Worm (Caenorhabditis elegans) whole organism, L1 larva: ENCODE results near the gene K09F5.4.
"Not testable (repeated sequence)": the region's sequence is repeated elsewhere in the genome, so short reads cannot be mapped to it uniquely, and the experiment has no call there.

ENCODE experiments used
- C04F5.9 ChIP-seq: sonication (generic microtip); optimal IDR thresholded peaks from 2 replicates; lab custom pipeline; 2016; ENCODE audit warnings: missing genetic modification characterization, missing compliant biosample characterization
- aha-1 ChIP-seq: fragments of 150-350 bp; optimal IDR thresholded peaks from 2 replicates; lab custom pipeline; 2014; ENCODE audit warnings: missing biosample characterization, missing genetic modification characterization
- alr-1 ChIP-seq: fragments of 200-800 bp; sonication (Bioruptor generic); optimal IDR thresholded peaks from 2 replicates; lab custom pipeline; 2018; ENCODE audit warnings: borderline replicate concordance, mild to moderate bottlenecking, missing genetic modification characterization, missing compliant biosample characterization
- blmp-1 ChIP-seq: fragments of 150-350 bp; optimal IDR thresholded peaks from 2 replicates; lab custom pipeline; 2014; ENCODE audit warnings: missing biosample characterization, missing genetic modification characterization
- ceh-8 ChIP-seq: fragments of 200-800 bp; sonication (Bioruptor generic); optimal IDR thresholded peaks from 2 replicates; lab custom pipeline; 2018; ENCODE audit warnings: mild to moderate bottlenecking, missing genetic modification characterization, moderate library complexity, missing compliant biosample characterization
- dpl-1 ChIP-seq, 3 experiments: fragments of 150-350 bp in 2 of 3; sonication (generic microtip) in 1 of 3; optimal IDR thresholded peaks; 2 replicates each; lab custom pipeline; 2014 to 2017; ENCODE audit warnings: missing biosample characterization in 3 of 3, missing genetic modification characterization in 3 of 3, missing genetic modification reagents in 3 of 3
- efl-1 ChIP-seq, 4 experiments: fragments of 150-350 bp; optimal IDR thresholded peaks in 3 of 4; peaks in 1 of 4; 1 replicate in 1 of 4; 2 replicates in 3 of 4; lab custom pipeline; 2014; ENCODE audit warnings: missing biosample characterization in 2 of 4, missing genetic modification characterization in 2 of 4, missing genetic modification reagents in 2 of 4
- elt-3 ChIP-seq, 6 experiments: fragments of 150-350 bp in 1 of 6; sonication (generic microtip); optimal IDR thresholded peaks; 2 replicates each; lab custom pipeline; 2017 to 2018; ENCODE audit warnings: missing biosample characterization in 6 of 6, missing genetic modification characterization in 6 of 6, inconsistent platforms in 1 of 6
- fkh-10 ChIP-seq: sonication (generic microtip); optimal IDR thresholded peaks from 2 replicates; lab custom pipeline; 2017; ENCODE audit warnings: missing biosample characterization, missing genetic modification reagents, missing genetic modification characterization
- fkh-4 ChIP-seq: sonication (generic microtip); optimal IDR thresholded peaks from 2 replicates; lab custom pipeline; 2016; ENCODE audit warnings: missing compliant biosample characterization, missing genetic modification characterization, borderline replicate concordance
- hpl-2 ChIP-seq: fragments of 150-350 bp; optimal IDR thresholded peaks from 2 replicates; lab custom pipeline; 2014; ENCODE audit warnings: missing biosample characterization, missing genetic modification reagents, missing genetic modification characterization
- lin-13 ChIP-seq: fragments of 150-350 bp; optimal IDR thresholded peaks from 2 replicates; lab custom pipeline; 2014; ENCODE audit warnings: missing biosample characterization, missing genetic modification reagents, missing genetic modification characterization
- lin-15B ChIP-seq: fragments of 150-350 bp; sonication (generic microtip); optimal IDR thresholded peaks from 3 replicates; lab custom pipeline; 2014; ENCODE audit warnings: missing biosample characterization, missing genetic modification characterization
- lir-3 ChIP-seq: sonication (generic microtip); optimal IDR thresholded peaks from 2 replicates; lab custom pipeline; 2016; ENCODE audit warnings: mild to moderate bottlenecking, missing genetic modification characterization, moderate library complexity, missing compliant biosample characterization; ENCODE audit not compliant: poor library complexity
- mdl-1 ChIP-seq, 2 experiments: fragments of 150-350 bp; optimal IDR thresholded peaks; 2 replicates each; lab custom pipeline; 2014 to 2017; ENCODE audit warnings: missing biosample characterization in 2 of 2, missing genetic modification characterization in 2 of 2, inconsistent platforms in 1 of 2
- mef-2 ChIP-seq: fragments of 150-350 bp; optimal IDR thresholded peaks from 2 replicates; lab custom pipeline; 2014; ENCODE audit warnings: missing biosample characterization, missing genetic modification characterization
- mep-1 ChIP-seq: fragments of 150-350 bp; optimal IDR thresholded peaks from 2 replicates; lab custom pipeline; 2014; ENCODE audit warnings: missing biosample characterization, missing genetic modification characterization
- nhr-19 ChIP-seq: fragments of 200-800 bp; sonication (Bioruptor generic); conservative IDR thresholded peaks from 2 replicates; pipeline ENCODE4 v1.3.6; 2022; ENCODE audit warnings: missing genetic modification characterization, missing compliant biosample characterization
- nhr-20 ChIP-seq: sonication (generic microtip); optimal IDR thresholded peaks from 2 replicates; lab custom pipeline; 2016; ENCODE audit warnings: mild to moderate bottlenecking, missing genetic modification characterization, missing compliant biosample characterization
- nhr-237 ChIP-seq: fragments of 150-350 bp; optimal IDR thresholded peaks from 2 replicates; lab custom pipeline; 2014; ENCODE audit warnings: missing biosample characterization, missing genetic modification characterization
- nhr-28 ChIP-seq: fragments of 150-350 bp; optimal IDR thresholded peaks from 2 replicates; lab custom pipeline; 2014; ENCODE audit warnings: missing biosample characterization, missing genetic modification characterization
- nhr-71 ChIP-seq: sonication (generic microtip); optimal IDR thresholded peaks from 2 replicates; lab custom pipeline; 2016; ENCODE audit warnings: mild to moderate bottlenecking, missing genetic modification characterization, moderate library complexity, missing compliant biosample characterization
- nhr-85 ChIP-seq: sonication (generic microtip); peaks from one replicate; lab custom pipeline; 2016; ENCODE audit warnings: missing genetic modification characterization, inconsistent platforms, missing compliant biosample characterization
- nhr-90 ChIP-seq: sonication (generic microtip); optimal IDR thresholded peaks from 2 replicates; lab custom pipeline; 2016; ENCODE audit warnings: mild to moderate bottlenecking, missing genetic modification characterization, missing compliant biosample characterization; ENCODE audit not compliant: poor library complexity
- snu-23 ChIP-seq: sonication (generic microtip); optimal IDR thresholded peaks from 2 replicates; lab custom pipeline; 2016; ENCODE audit warnings: missing genetic modification characterization, missing compliant biosample characterization
- sox-4 ChIP-seq: sonication (generic microtip); optimal IDR thresholded peaks from 2 replicates; lab custom pipeline; 2016; ENCODE audit warnings: missing genetic modification characterization, missing compliant biosample characterization
- sptf-1 ChIP-seq: fragments of 150-350 bp; optimal IDR thresholded peaks from 2 replicates; lab custom pipeline; 2014; ENCODE audit warnings: missing biosample characterization, missing genetic modification characterization
- vab-15 ChIP-seq: sonication (generic microtip); optimal IDR thresholded peaks from 2 replicates; lab custom pipeline; 2017; ENCODE audit warnings: missing genotype, mild to moderate bottlenecking, missing genetic modification characterization, missing compliant biosample characterization
- xbp-1 ChIP-seq: sonication (generic microtip); optimal IDR thresholded peaks from 2 replicates; lab custom pipeline; 2016; ENCODE audit warnings: missing genetic modification characterization, missing compliant biosample characterization
- ztf-11 ChIP-seq, 2 experiments: sonication (generic microtip); optimal IDR thresholded peaks; 2 replicates each; lab custom pipeline; 2016 to 2017; ENCODE audit warnings: missing genetic modification characterization in 2 of 2, missing biosample characterization in 1 of 2, missing compliant biosample characterization in 1 of 2

The K09F5.4 gene

ce11 chrX:7667394-7668089, 43.0 kb downstream of the K09F5.4 start, which contains the start of gene F27D9.13:
F27D9.13 (minus strand) TSS chrX:7667444.
- no peak for TF ChIP-seq blmp-1 (tag; lab: Kevin White, UChicago)
- TF ChIP-seq C04F5.9 (tag; lab: Kevin White, UChicago): no peak
- no peak for TF ChIP-seq aha-1 (tag; lab: Kevin White, UChicago)
- no peak for TF ChIP-seq ceh-8 (GFP tag; lab: Kevin White, UChicago)
- no peak for TF ChIP-seq fkh-10 (GFP tag; lab: Kevin White, UChicago)
- TF ChIP-seq snu-23: no peak
- no peak for TF ChIP-seq hpl-2 (GFP tag; lab: Kevin White, UChicago)
- no peak for TF ChIP-seq nhr-90 (tag; lab: Kevin White, UChicago)
- no peak for TF ChIP-seq mdl-1 (tag; optimal IDR thresholded peaks at IDR 0.05; lab: Kevin White, UChicago)
- TF ChIP-seq vab-15 (tag; lab: Kevin White, UChicago): no peak
- no peak for TF ChIP-seq nhr-28 (tag; lab: Kevin White, UChicago)
- no peak for TF ChIP-seq dpl-1 (GFP tag; optimal IDR thresholded peaks at IDR 0.05; lab: Kevin White, UChicago)
- TF ChIP-seq sptf-1: no peak
- TF ChIP-seq alr-1 (tag; lab: Kevin White, UChicago): no peak
- TF ChIP-seq elt-3 (tag; optimal IDR thresholded peaks at IDR 0.05; lab: Kevin White, UChicago): no peak
- no peak for TF ChIP-seq sox-4
- TF ChIP-seq fkh-4: no peak

- TF ChIP-seq mef-2 (tag; lab: Kevin White, UChicago): no peak
- no peak for TF ChIP-seq lin-13 (GFP tag; lab: Kevin White, UChicago)
- peak; percentile 4 for TF ChIP-seq mep-1
- TF ChIP-seq nhr-237 (tag; lab: Kevin White, UChicago): no peak
- peak; percentile 95 for TF ChIP-seq blmp-1 (tag; lab: Kevin White, UChicago)
- TF ChIP-seq vab-15 (tag; lab: Kevin White, UChicago): no peak
- TF ChIP-seq fkh-4: no peak
- TF ChIP-seq efl-1 (optimal IDR thresholded peaks at IDR 0.05; lab: Kevin White, UChicago): no peak
- no peak for TF ChIP-seq efl-1 (GFP tag; optimal IDR thresholded peaks at IDR 0.05 in 1 of 2; lab: Kevin White, UChicago)
- no peak for TF ChIP-seq mdl-1 (tag; optimal IDR thresholded peaks at IDR 0.05; lab: Kevin White, UChicago)
- no peak for TF ChIP-seq ztf-11 (tag; optimal IDR thresholded peaks at IDR 0.05; lab: Kevin White, UChicago)
Observed at ce11 chrX:7665401-7665800, 45.1 kb downstream of the K09F5.4 start.

- not testable (repeated sequence) for TF ChIP-seq ceh-8 (GFP tag; lab: Kevin White, UChicago); xbp-1 (tag; lab: Kevin White, UChicago); nhr-19 (GFP tag; lab: Robert Waterston, UW)
Observed at ce11 chrX:7664819-7665218, 45.7 kb downstream of the K09F5.4 start, which contains the start of gene dhs-29. dhs-29 (minus strand) TSS chrX:7664919.

ce11 chrX:7664419-7664818, 46.1 kb downstream of the K09F5.4 start:
- TF ChIP-seq nhr-85 (tag; lab: Kevin White, UChicago) (peak; percentile 72), lir-3 (tag; lab: Kevin White, UChicago) (no peak), blmp-1 (tag; lab: Kevin White, UChicago) (peak; percentile 33)

ce11 chrX:7662532-7662931, 48.0 kb downstream of the K09F5.4 start:
- TF ChIP-seq nhr-85 (tag; lab: Kevin White, UChicago) (peak; percentile 76), blmp-1 (tag; lab: Kevin White, UChicago) (peak; percentile 7), lin-15B (tag; lab: Kevin White, UChicago) (no peak), nhr-20 (no peak), nhr-71 (tag; lab: Kevin White, UChicago) (peak; percentile 18)
